Fruit fly (Drosophila melanogaster): Measurements from ENCODE around the gene ATP7.

ATP7 gene

DNA sequence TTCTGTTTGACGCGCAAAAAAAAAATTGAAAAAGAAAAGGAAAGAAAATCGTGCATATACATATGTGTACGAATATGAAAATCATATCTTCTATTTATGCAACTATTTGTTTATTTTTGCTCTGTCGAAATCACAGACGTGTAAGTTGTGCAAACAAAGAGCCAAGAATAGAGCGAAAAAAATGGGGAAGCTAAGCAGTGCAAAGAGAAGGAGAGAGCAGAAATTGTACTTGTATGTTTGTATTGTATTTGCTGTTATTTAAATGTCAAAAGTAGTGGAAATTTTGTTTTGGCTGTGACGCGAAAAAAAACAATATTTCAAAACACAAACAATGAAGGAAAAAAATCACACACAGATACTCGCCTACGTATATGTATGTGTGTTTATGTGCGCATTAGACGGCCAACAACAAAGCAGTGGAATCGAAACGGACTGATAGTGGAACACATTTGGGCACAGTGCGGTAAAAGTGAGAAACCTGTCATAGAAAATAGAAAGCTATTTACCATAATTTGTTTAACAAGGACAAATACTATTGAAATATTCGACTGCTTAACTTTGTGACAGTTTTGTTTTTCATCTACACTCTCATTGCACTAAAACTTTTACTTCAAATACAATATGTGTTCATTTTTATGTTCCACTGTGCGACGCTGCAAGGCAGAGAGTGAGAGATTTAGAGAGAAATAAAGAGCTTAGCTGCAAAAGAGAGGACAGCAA, 36.6 kb upstream of the ATP7 start:
- TF ChIP-seq Sin3A (optimal IDR thresholded peaks at IDR 0.05) (no peak), psq (optimal IDR thresholded peaks at IDR 0.05) (no peak), h (optimal IDR thresholded peaks at IDR 0.05) (no peak), ttk (optimal IDR thresholded peaks at IDR 0.05) (no peak), insv (optimal IDR thresholded peaks at IDR 0.05) (no peak), Myc (optimal IDR thresholded peaks at IDR 0.05) (no peak)

DNA sequence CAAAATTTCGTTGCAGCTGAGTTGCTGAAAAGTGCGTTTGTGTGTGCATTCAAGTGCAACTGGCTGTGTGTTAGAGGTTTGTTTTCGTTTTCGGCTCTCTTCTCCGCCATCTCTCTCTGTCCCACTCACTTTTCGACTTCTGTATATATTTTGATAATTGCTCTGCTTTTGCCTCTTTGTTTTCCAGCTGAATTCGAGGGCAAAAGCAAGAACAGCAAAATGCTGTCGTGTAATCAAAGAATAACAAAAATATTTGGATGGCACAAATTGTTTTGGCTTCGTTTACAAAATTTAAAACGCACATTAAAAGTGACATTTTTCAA, 36.1 kb upstream of the ATP7 start:
- TF ChIP-seq Myc (optimal IDR thresholded peaks at IDR 0.05) (no peak), insv (optimal IDR thresholded peaks at IDR 0.05) (no peak), psq (optimal IDR thresholded peaks at IDR 0.05) (no peak), ttk (optimal IDR thresholded peaks at IDR 0.05) (no peak), h (optimal IDR thresholded peaks at IDR 0.05) (no peak), Sin3A (optimal IDR thresholded peaks at IDR 0.05) (no peak)

- TF ChIP-seq Myc (optimal IDR thresholded peaks at IDR 0.05), result no peak
- no peak for TF ChIP-seq Sin3A (optimal IDR thresholded peaks at IDR 0.05)
Observed at dm6 chrX:11819241-11819862, 35.5 kb upstream of the ATP7 start.

dm6 chrX:11820284-11821075, 34.3 kb upstream of the ATP7 start:
- TF ChIP-seq insv (optimal IDR thresholded peaks at IDR 0.05) (no peak), psq (optimal IDR thresholded peaks at IDR 0.05) (no peak), h (optimal IDR thresholded peaks at IDR 0.05) (no peak), ttk (optimal IDR thresholded peaks at IDR 0.05) (no peak), Myc (optimal IDR thresholded peaks at IDR 0.05) (no peak), Sin3A (optimal IDR thresholded peaks at IDR 0.05) (no peak)

dm6 chrX:11821946-11822345, 32.9 kb upstream of the ATP7 start:
- TF ChIP-seq insv (optimal IDR thresholded peaks at IDR 0.05) (no peak), psq (optimal IDR thresholded peaks at IDR 0.05) (no peak), h (optimal IDR thresholded peaks at IDR 0.05) (no peak), ttk (optimal IDR thresholded peaks at IDR 0.05) (no peak), Sin3A (optimal IDR thresholded peaks at IDR 0.05) (no peak), Myc (optimal IDR thresholded peaks at IDR 0.05) (no peak)

DNA sequence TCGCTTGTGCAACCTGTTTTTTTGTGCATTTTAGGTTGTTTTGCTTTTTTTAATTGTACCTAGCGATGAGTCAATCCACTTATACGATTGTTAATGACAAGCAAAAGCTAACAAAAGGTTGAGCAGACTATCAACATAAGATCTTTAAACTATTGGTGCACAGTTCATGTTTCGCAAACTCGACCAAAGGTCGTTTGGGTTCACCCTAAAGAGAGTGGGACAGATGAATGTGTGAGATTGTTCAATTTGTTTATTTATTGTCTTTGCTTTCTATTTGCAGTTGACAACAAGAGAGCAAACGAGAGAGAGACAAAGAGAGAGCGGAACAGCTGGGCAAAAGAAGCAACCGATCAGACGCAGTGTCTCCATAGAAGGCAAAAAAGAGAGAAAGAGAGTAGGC, 31.8 kb upstream of the ATP7 start:
- TF ChIP-seq h (optimal IDR thresholded peaks at IDR 0.05), result no peak

DNA sequence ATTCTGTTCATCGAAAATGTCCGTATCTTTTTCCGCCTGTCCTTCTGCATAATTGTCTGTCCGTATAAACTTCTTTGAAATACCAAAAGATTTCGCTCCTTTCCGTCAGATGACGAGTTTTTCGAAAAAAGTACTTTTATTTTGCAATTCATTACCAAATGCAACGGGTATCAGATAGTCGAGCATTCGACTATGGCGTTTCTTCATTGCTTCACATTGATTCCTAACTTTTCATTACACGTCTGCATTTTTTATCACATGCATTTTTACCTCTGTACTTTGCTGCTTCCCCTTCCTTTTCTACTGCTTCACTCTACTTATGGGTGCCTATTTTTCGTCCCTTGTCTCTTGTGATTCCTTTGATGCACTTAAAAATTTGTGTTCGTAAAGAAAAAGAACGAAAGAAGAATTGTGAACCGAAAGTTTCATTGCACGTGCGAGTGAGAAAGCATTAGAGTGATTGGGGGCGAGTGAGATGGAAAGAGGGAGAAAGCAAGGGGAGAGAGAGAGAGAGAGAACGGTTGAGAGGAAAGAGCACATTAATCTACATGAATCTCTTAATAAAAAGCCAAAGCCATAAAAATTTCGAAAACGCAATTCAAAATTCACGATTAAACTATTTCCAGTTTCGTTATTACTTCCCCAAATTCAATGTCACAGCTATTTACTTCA, 26.4 kb upstream of the ATP7 start:
- TF ChIP-seq insv (optimal IDR thresholded peaks at IDR 0.05) (no peak), h (optimal IDR thresholded peaks at IDR 0.05) (no peak), ttk (optimal IDR thresholded peaks at IDR 0.05) (no peak)

DNA sequence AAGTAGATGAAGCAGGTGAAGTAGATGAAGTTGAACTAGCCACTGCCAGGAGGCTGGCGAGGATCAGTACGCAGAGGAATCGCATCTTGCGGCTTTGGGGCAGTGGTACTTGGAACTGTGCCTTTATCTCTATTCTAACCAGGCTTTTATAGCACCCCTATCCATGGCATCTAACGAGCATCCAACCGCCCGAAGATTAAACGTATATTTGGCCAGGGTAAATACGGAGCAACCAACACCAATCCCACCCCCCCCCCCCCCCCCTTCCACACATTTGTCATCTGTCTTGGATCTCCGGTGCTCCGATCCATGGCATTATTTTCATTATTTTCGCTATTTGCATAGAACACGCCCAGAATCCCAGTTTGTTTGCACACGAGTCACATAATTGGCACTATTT, 16.9 kb upstream of the ATP7 start, which contains the start of gene CG15741:
CG15741 (minus strand) TSS at position 101 of the 400 bp plus-strand sequence.
- no peak for TF ChIP-seq Myc (optimal IDR thresholded peaks at IDR 0.05)
- TF ChIP-seq Sin3A (optimal IDR thresholded peaks at IDR 0.05), result no peak
- no peak for TF ChIP-seq ttk (optimal IDR thresholded peaks at IDR 0.05)
- TF ChIP-seq psq (optimal IDR thresholded peaks at IDR 0.05), result no peak
- TF ChIP-seq h (optimal IDR thresholded peaks at IDR 0.05), result no peak
- TF ChIP-seq insv (optimal IDR thresholded peaks at IDR 0.05), result no peak

DNA sequence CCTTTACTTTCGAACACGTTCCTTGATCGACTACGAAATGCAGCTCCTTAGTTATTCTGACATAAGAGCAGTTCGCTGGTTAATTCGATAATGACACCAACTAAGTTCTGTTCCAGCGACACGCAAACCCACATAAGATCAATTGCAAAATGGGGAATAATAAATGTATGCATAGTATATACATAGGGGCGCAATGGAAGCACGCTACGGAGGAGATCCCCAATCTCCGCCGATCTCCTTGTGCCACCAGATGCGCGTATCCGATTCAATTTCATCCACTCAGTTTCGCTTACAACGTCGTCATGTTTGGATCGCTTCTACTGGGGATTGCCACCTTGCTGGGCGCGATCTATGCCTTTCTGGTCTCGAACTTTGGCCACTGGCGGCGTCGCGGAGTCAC, 15.5 kb upstream of the ATP7 start, which contains the start of gene Cyp28c1:
Cyp28c1 (plus strand) TSS at position 301 of the 400 bp plus-strand sequence.
- no peak for TF ChIP-seq psq (optimal IDR thresholded peaks at IDR 0.05)
- no peak for TF ChIP-seq Sin3A (optimal IDR thresholded peaks at IDR 0.05)
- TF ChIP-seq ttk (optimal IDR thresholded peaks at IDR 0.05), result no peak
- no peak for TF ChIP-seq insv (optimal IDR thresholded peaks at IDR 0.05)
- TF ChIP-seq Myc (optimal IDR thresholded peaks at IDR 0.05), result no peak
- no peak for TF ChIP-seq h (optimal IDR thresholded peaks at IDR 0.05)

- TF ChIP-seq psq (optimal IDR thresholded peaks at IDR 0.05) (no peak), h (optimal IDR thresholded peaks at IDR 0.05) (no peak), insv (optimal IDR thresholded peaks at IDR 0.05) (no peak), ttk (optimal IDR thresholded peaks at IDR 0.05) (no peak), Myc (optimal IDR thresholded peaks at IDR 0.05) (no peak), Sin3A (optimal IDR thresholded peaks at IDR 0.05) (no peak)
Observed at dm6 chrX:11841702-11842378, 13.0 kb upstream of the ATP7 start.

DNA sequence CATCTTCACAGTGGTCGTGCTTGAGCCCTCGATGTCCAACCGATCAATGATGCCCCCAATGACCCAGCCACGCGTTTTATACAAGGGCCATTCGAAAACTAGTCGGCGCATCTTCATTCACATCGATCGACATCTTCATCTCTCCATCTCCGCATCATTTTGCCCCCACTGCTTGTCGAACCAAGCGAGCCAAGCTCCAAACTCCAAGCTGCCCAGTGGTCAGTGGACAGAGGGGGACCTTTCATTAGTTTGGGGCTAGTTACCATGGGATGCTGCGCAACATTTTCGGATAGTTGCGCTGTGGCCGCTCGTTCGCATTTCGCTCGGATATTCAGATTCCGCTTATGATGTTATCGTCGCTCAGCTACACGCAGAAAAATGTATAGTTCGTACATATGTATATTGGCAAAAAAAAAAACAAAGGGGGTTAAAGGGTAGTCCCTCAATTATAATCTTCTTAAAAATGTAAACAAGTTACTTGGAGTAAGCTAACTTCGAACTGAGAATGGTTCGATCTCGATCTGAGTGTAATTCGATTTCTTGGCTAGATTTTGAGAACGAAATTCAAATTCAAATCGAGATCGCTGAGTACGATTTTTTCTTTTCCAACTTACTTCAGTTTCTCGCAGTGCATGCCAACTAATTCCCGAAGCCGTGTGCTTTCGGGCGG, 8.6 kb upstream of the ATP7 start, which contains the start of gene CG15740:
CG15740 (minus strand) TSS at position 51 of the 670 bp plus-strand sequence.
- no peak for TF ChIP-seq h (optimal IDR thresholded peaks at IDR 0.05)
- TF ChIP-seq Sin3A (optimal IDR thresholded peaks at IDR 0.05), result no peak
- no peak for TF ChIP-seq insv (optimal IDR thresholded peaks at IDR 0.05)
- no peak for TF ChIP-seq psq (optimal IDR thresholded peaks at IDR 0.05)
- TF ChIP-seq ttk (optimal IDR thresholded peaks at IDR 0.05), result no peak
- TF ChIP-seq Myc (optimal IDR thresholded peaks at IDR 0.05), result no peak
